Fruit fly (Drosophila melanogaster): ENCODE results near the gene CG3436.

CG3436 gene

dm6 chr2L:114429-114828, 41.4 kb upstream of the CG3436 start, which contains the start of gene ND-15 (continued):
- TF ChIP-seq Ets65A (GFP tag) (no peak), Myb (GFP tag; optimal IDR thresholded peaks at IDR 0.05) (peak; percentile 98), CG7987 (GFP tag; optimal IDR thresholded peaks at IDR 0.05) (no peak), Jarid2 (GFP tag; optimal IDR thresholded peaks at IDR 0.05) (no peak), CG2202 (tag; optimal IDR thresholded peaks at IDR 0.05) (no peak), CG18476 (GFP tag; optimal IDR thresholded peaks at IDR 0.05) (no peak), CG10462 (GFP tag; optimal IDR thresholded peaks at IDR 0.05) (no peak), CG9215 (GFP tag; IDR thresholded peaks at IDR 0.05) (no peak), dpn (GFP tag; optimal IDR thresholded peaks at IDR 0.05) (no peak), rib (GFP tag; IDR thresholded peaks at IDR 0.05) (no peak), Blimp-1 (GFP tag; optimal IDR thresholded peaks at IDR 0.05) (no peak), onecut (GFP tag; IDR thresholded peaks at IDR 0.05) (no peak), Eip74EF (GFP tag; optimal IDR thresholded peaks at IDR 0.05) (no peak), CG32772 (GFP tag; IDR thresholded peaks at IDR 0.05) (no peak), dimm (GFP tag; IDR thresholded peaks at IDR 0.05) (no peak), CG14050 (GFP tag; IDR thresholded peaks at IDR 0.05) (no peak), Sry-β (GFP tag; optimal IDR thresholded peaks at IDR 0.05) (no peak), Dip2 (GFP tag; IDR thresholded peaks at IDR 0.05) (no peak), gfzf (GFP tag; optimal IDR thresholded peaks at IDR 0.05) (peak; percentile 32), sc (optimal IDR thresholded peaks at IDR 0.05) (no peak), sc (GFP tag; optimal IDR thresholded peaks at IDR 0.05) (no peak), Doc3 (GFP tag; IDR thresholded peaks at IDR 0.05; ENCODE audit: partially characterized antibody) (peak; percentile 54; the same call in 2 of the 3 replicates), Sox102F (GFP tag; optimal IDR thresholded peaks at IDR 0.05) (no peak), trem (tag; optimal IDR thresholded peaks at IDR 0.05) (peak; percentile 29), tgo (GFP tag; IDR thresholded peaks at IDR 0.05) (no peak), CG9932 (GFP tag; IDR thresholded peaks at IDR 0.05) (no peak), pan (optimal IDR thresholded peaks at IDR 0.05) (no peak), pan (GFP tag; optimal IDR thresholded peaks at IDR 0.05 in 1 of 2, IDR thresholded peaks at IDR 0.05 in 1 of 2) (no peak), bab2 (GFP tag; optimal IDR thresholded peaks at IDR 0.05) (no peak), HmgD (GFP tag; optimal IDR thresholded peaks at IDR 0.05) (no peak), nerfin-2 (GFP tag; IDR thresholded peaks at IDR 0.05; ENCODE audit: partially characterized antibody) (0 out of 2 replicates have a peak, but pooled peaks have one; percentile 31), CG4617 (GFP tag; optimal IDR thresholded peaks at IDR 0.05; ENCODE audit: borderline replicate concordance) (no peak), aop (GFP tag; IDR thresholded peaks at IDR 0.05) (no peak), CG2678 (tag; optimal IDR thresholded peaks at IDR 0.05) (no peak), CG2875 (GFP tag; optimal IDR thresholded peaks at IDR 0.05) (no peak), wor (GFP tag; IDR thresholded peaks at IDR 0.05) (no peak), jing (GFP tag; optimal IDR thresholded peaks at IDR 0.05) (no peak), Abd-B (GFP tag; optimal IDR thresholded peaks at IDR 0.05) (no peak), chinmo (GFP tag; IDR thresholded peaks at IDR 0.05; ENCODE audit: partially characterized antibody) (peak; percentile 84; the same call in 2 of the 4 replicates), cg (GFP tag; optimal IDR thresholded peaks at IDR 0.05) (no peak), CG33213 (GFP tag; optimal IDR thresholded peaks at IDR 0.05) (no peak), p53 (GFP tag; optimal IDR thresholded peaks at IDR 0.05) (no peak), salm (tag; optimal IDR thresholded peaks at IDR 0.05) (no peak), HLH54F (GFP tag; optimal IDR thresholded peaks at IDR 0.05) (no peak), CG7556 (GFP tag; optimal IDR thresholded peaks at IDR 0.05) (no peak), Rfx (GFP tag; IDR thresholded peaks at IDR 0.05) (peak; percentile 17; the same call in 1 of the 2 replicates), BtbVII (GFP tag; optimal IDR thresholded peaks at IDR 0.05) (no peak), CG42726 (GFP tag; IDR thresholded peaks at IDR 0.05; ENCODE audit: partially characterized antibody) (peak; percentile 76; the same call in 1 of the 2 replicates), fd102C (GFP tag; optimal IDR thresholded peaks at IDR 0.05) (no peak), CG11504 (tag; optimal IDR thresholded peaks at IDR 0.05) (no peak), CG4730 (GFP tag; IDR thresholded peaks at IDR 0.05) (no peak)

All from whole organism, embryonic.